Fruit fly (Drosophila melanogaster) whole organism, embryonic: ENCODE results near the gene Shc.
A peak's percentile ranks its signal among the peaks of the same experiment; 100 is the strongest.

Source experiments
- Asciz ChIP-seq: fragments of 200-800 bp; sonication (Bioruptor generic); optimal IDR thresholded peaks from 2 replicates; lab custom pipeline; 2017; ENCODE audit warnings: missing biosample characterization, mild to moderate bottlenecking, missing genetic modification characterization, missing genetic modification reagents
- Blimp-1 ChIP-seq: fragments of 200-800 bp; sonication (Bioruptor generic); optimal IDR thresholded peaks from 3 replicates; lab custom pipeline; 2018; ENCODE audit warnings: missing biosample characterization, missing genetic modification characterization, mild to moderate bottlenecking, moderate library complexity, missing genetic modification reagents
- CG10147 ChIP-seq: fragments of 200-800 bp; sonication (Bioruptor generic); optimal IDR thresholded peaks from 2 replicates; lab custom pipeline; 2019; ENCODE audit warnings: missing biosample characterization, mild to moderate bottlenecking, missing genetic modification characterization, moderate library complexity
- CG10267 ChIP-seq: fragments of 200-800 bp; sonication (Bioruptor generic); optimal IDR thresholded peaks from 2 replicates; lab custom pipeline; 2018; ENCODE audit warnings: missing biosample characterization, mild to moderate bottlenecking, missing genetic modification characterization, moderate library complexity
- CG10543 ChIP-seq: fragments of 200-800 bp; sonication (Bioruptor generic); optimal IDR thresholded peaks from 3 replicates; lab custom pipeline; 2017; ENCODE audit warnings: missing biosample characterization, mild to moderate bottlenecking, missing genetic modification characterization, moderate library complexity
- CG12071 ChIP-seq: fragments of 200-800 bp; sonication (Bioruptor generic); optimal IDR thresholded peaks from 3 replicates; lab custom pipeline; 2018; ENCODE audit warnings: missing biosample characterization, mild to moderate bottlenecking, missing genetic modification characterization
- CG12236 ChIP-seq: fragments of 200-800 bp; sonication (Bioruptor generic); optimal IDR thresholded peaks from 2 replicates; lab custom pipeline; 2016; ENCODE audit warnings: missing biosample characterization, missing genetic modification characterization
- CG13775 ChIP-seq: fragments of 200-800 bp; sonication (Bioruptor generic); optimal IDR thresholded peaks from 3 replicates; lab custom pipeline; 2017; ENCODE audit warnings: missing biosample characterization, mild to moderate bottlenecking, missing genetic modification characterization
- CG15514 ChIP-seq: fragments of 200-800 bp; sonication (Bioruptor generic); optimal IDR thresholded peaks from 3 replicates; lab custom pipeline; 2017; ENCODE audit warnings: missing biosample characterization, missing genetic modification characterization, mild to moderate bottlenecking, moderate library complexity, missing genetic modification reagents
- CG16815 ChIP-seq: fragments of 200-800 bp; sonication (Bioruptor generic); optimal IDR thresholded peaks from 3 replicates; lab custom pipeline; 2017; ENCODE audit warnings: missing biosample characterization, mild to moderate bottlenecking, missing genetic modification characterization
- CG17361 ChIP-seq: fragments of 200-800 bp; sonication (Bioruptor generic); IDR thresholded peaks from 3 replicates; pipeline ENCODE4 v1.3.6; 2022; ENCODE audit warnings: missing biosample characterization, missing genetic modification characterization
- CG2712 ChIP-seq: fragments of 200-800 bp; optimal IDR thresholded peaks from 3 replicates; lab custom pipeline; 2019; ENCODE audit warnings: missing biosample characterization, mild to moderate bottlenecking, missing genetic modification characterization, moderate library complexity
- CG30403 ChIP-seq: fragments of 200-800 bp; sonication (Bioruptor generic); optimal IDR thresholded peaks from 3 replicates; lab custom pipeline; 2016; ENCODE audit warnings: missing biosample characterization, missing genetic modification characterization
- CG32532 ChIP-seq: fragments of 200-800 bp; sonication (Bioruptor generic); IDR thresholded peaks from 2 replicates; pipeline ENCODE4 v1.3.6; 2022; ENCODE audit warnings: missing biosample characterization, missing genetic modification characterization
- CG3726 ChIP-seq: fragments of 200-800 bp; sonication (Bioruptor generic); IDR thresholded peaks from 3 replicates; pipeline ENCODE4, ENCODE4 v1.3.6; 2022; ENCODE audit warnings: missing biosample characterization, missing genetic modification characterization
- CG4360 ChIP-seq: fragments of 200-800 bp; sonication (Bioruptor generic); IDR thresholded peaks from 2 replicates; pipeline ENCODE4 v1.3.6; 2022; ENCODE audit warnings: missing biosample characterization, missing genetic modification characterization
- CG4424 ChIP-seq: fragments of 200-800 bp; sonication (Bioruptor generic); optimal IDR thresholded peaks from 3 replicates; lab custom pipeline; 2016; ENCODE audit warnings: missing biosample characterization, missing genetic modification characterization
- CG6791 ChIP-seq: fragments of 200-800 bp; sonication (Bioruptor generic); IDR thresholded peaks from 3 replicates; pipeline ENCODE4 v1.3.6; 2022; ENCODE audit warnings: missing biosample characterization, missing genetic modification characterization; ENCODE audit not compliant: partially characterized antibody
- CG6854 ChIP-seq: fragments of 200-800 bp; sonication (Bioruptor generic); optimal IDR thresholded peaks from 3 replicates; lab custom pipeline; 2017; ENCODE audit warnings: missing biosample characterization, mild to moderate bottlenecking, missing genetic modification characterization
- CG7372 ChIP-seq: fragments of 200-800 bp; sonication (Bioruptor generic); IDR thresholded peaks from 2 replicates; pipeline ENCODE4 v1.3.6; 2022; ENCODE audit warnings: missing biosample characterization, missing genetic modification characterization
- CG8388 ChIP-seq: fragments of 200-800 bp; sonication (Bioruptor generic); optimal IDR thresholded peaks from 2 replicates; lab custom pipeline; 2019; ENCODE audit warnings: missing biosample characterization, mild to moderate bottlenecking, missing genetic modification characterization, moderate library complexity
- CG8944 ChIP-seq: fragments of 200-800 bp; sonication (Bioruptor generic); optimal IDR thresholded peaks from 3 replicates; lab custom pipeline; 2016; ENCODE audit warnings: missing biosample characterization, missing genetic modification characterization
- CG9727 ChIP-seq: fragments of 200-800 bp; sonication (Bioruptor generic); optimal IDR thresholded peaks from 3 replicates; lab custom pipeline; 2017; ENCODE audit warnings: missing biosample characterization, mild to moderate bottlenecking, missing genetic modification characterization
- D19A ChIP-seq: fragments of 200-800 bp; optimal IDR thresholded peaks from 3 replicates; lab custom pipeline; 2019; ENCODE audit warnings: missing biosample characterization, mild to moderate bottlenecking, missing genetic modification characterization, moderate library complexity
- Doc3 ChIP-seq: fragments of 200-800 bp; sonication (Bioruptor generic); IDR thresholded peaks from 3 replicates; pipeline ENCODE4 v1.3.6; 2022; ENCODE audit warnings: missing biosample characterization, missing genetic modification characterization; ENCODE audit not compliant: partially characterized antibody
- Hr51 ChIP-seq, 2 experiments: fragments of 200-800 bp; sonication (Bioruptor generic); optimal IDR thresholded peaks; 2 replicates in 1 of 2; 3 replicates in 1 of 2; lab custom pipeline; 2016 to 2018; ENCODE audit warnings: missing biosample characterization in 2 of 2, missing genetic modification characterization in 2 of 2, mild to moderate bottlenecking in 1 of 2, moderate library complexity in 1 of 2
- Med ChIP-seq: fragments of 200-800 bp; sonication (Bioruptor generic); peaks from one replicate; lab custom pipeline; 2016; ENCODE audit warnings: missing biosample characterization, missing genetic modification characterization, mild to moderate bottlenecking, inconsistent platforms, moderate library complexity
- Meics ChIP-seq: fragments of 200-800 bp; sonication (Bioruptor generic); optimal IDR thresholded peaks from 2 replicates; lab custom pipeline; 2017; ENCODE audit warnings: missing biosample characterization, mild to moderate bottlenecking, missing genetic modification characterization
- Xbp1 ChIP-seq: fragments of 200-800 bp; sonication (Bioruptor generic); optimal IDR thresholded peaks from 3 replicates; lab custom pipeline; 2016; ENCODE audit warnings: missing biosample characterization, mild to moderate bottlenecking, missing genetic modification characterization
- Xrp1 ChIP-seq: fragments of 200-800 bp; sonication (Bioruptor generic); IDR thresholded peaks from 2 replicates; pipeline ENCODE4 v1.3.6; 2022; ENCODE audit warnings: missing biosample characterization, missing genetic modification characterization
- ab ChIP-seq: fragments of 200-800 bp; sonication (Bioruptor generic); optimal IDR thresholded peaks from 2 replicates; lab custom pipeline; 2016; ENCODE audit warnings: missing biosample characterization, missing genetic modification characterization
- br ChIP-seq: fragments of >200 bp; optimal IDR thresholded peaks from 2 replicates; lab custom pipeline; 2017
- bsh ChIP-seq, 2 experiments: fragments of 200-800 bp; sonication (Bioruptor generic); optimal IDR thresholded peaks; 2 replicates each; lab custom pipeline; 2017 to 2018; ENCODE audit warnings: mild to moderate bottlenecking in 2 of 2, missing biosample characterization in 2 of 2, missing genetic modification characterization in 2 of 2, moderate library complexity in 1 of 2
- cwo ChIP-seq: fragments of 200-800 bp; sonication (Bioruptor generic); optimal IDR thresholded peaks from 3 replicates; lab custom pipeline; 2017; ENCODE audit warnings: missing biosample characterization, missing genetic modification characterization, mild to moderate bottlenecking, moderate library complexity, missing genetic modification reagents
- dmrt99B ChIP-seq: fragments of 200-800 bp; sonication (Bioruptor generic); optimal IDR thresholded peaks from 2 replicates; lab custom pipeline; 2018; ENCODE audit warnings: missing biosample characterization, mild to moderate bottlenecking, missing genetic modification characterization, moderate library complexity
- fd96Cb ChIP-seq: fragments of 200-800 bp; sonication (Bioruptor generic); optimal IDR thresholded peaks from 2 replicates; lab custom pipeline; 2018; ENCODE audit warnings: missing biosample characterization, mild to moderate bottlenecking, missing genetic modification characterization, moderate library complexity
- ftz-f1 ChIP-seq: fragments of 200-800 bp; sonication (Bioruptor generic); optimal IDR thresholded peaks from 2 replicates; lab custom pipeline; 2016; ENCODE audit warnings: missing biosample characterization, missing genetic modification characterization
- gcm ChIP-seq: fragments of 200-800 bp; sonication (Bioruptor generic); optimal IDR thresholded peaks from 2 replicates; lab custom pipeline; 2019; ENCODE audit warnings: missing biosample characterization, mild to moderate bottlenecking, missing genetic modification characterization, moderate library complexity
- hkb ChIP-seq, 2 experiments: fragments of 200-800 bp in 1 of 2; fragments of >200 bp in 1 of 2; sonication (Bioruptor generic) in 1 of 2; IDR thresholded peaks in 1 of 2; optimal IDR thresholded peaks in 1 of 2; 2 replicates each; pipeline versions ENCODE4 v1.3.6 to Lab custom; 2017 to 2022; ENCODE audit warnings: missing biosample characterization in 1 of 2, missing genetic modification characterization in 1 of 2
- nom ChIP-seq: fragments of 200-800 bp; sonication (Bioruptor generic); optimal IDR thresholded peaks from 2 replicates; lab custom pipeline; 2017; ENCODE audit warnings: missing biosample characterization, missing genetic modification characterization, mild to moderate bottlenecking, moderate library complexity, missing genetic modification reagents
- oc ChIP-seq: fragments of 200-800 bp; sonication (Bioruptor generic); optimal IDR thresholded peaks from 2 replicates; lab custom pipeline; 2018; ENCODE audit warnings: missing biosample characterization, mild to moderate bottlenecking, missing genetic modification characterization, moderate library complexity
- phol ChIP-seq: fragments of 200-800 bp; sonication (Bioruptor generic); optimal IDR thresholded peaks from 3 replicates; lab custom pipeline; 2018; ENCODE audit warnings: missing biosample characterization, mild to moderate bottlenecking, missing genetic modification characterization, moderate library complexity
- slou ChIP-seq: fragments of 200-800 bp; sonication (Bioruptor generic); optimal IDR thresholded peaks from 3 replicates; lab custom pipeline; 2016; ENCODE audit warnings: missing biosample characterization, missing genetic modification characterization
- ssp ChIP-seq: fragments of 200-800 bp; sonication (Bioruptor generic); IDR thresholded peaks from 2 replicates; pipeline ENCODE4 v1.3.6; 2022; ENCODE audit warnings: missing biosample characterization, missing genetic modification characterization
- unpg ChIP-seq: fragments of 200-800 bp; sonication (Bioruptor generic); optimal IDR thresholded peaks from 3 replicates; lab custom pipeline; 2018; ENCODE audit warnings: missing biosample characterization, mild to moderate bottlenecking, missing genetic modification characterization, moderate library complexity
- zf30C ChIP-seq: fragments of 200-800 bp; sonication (Bioruptor generic); optimal IDR thresholded peaks from 3 replicates; lab custom pipeline; 2018; ENCODE audit warnings: missing biosample characterization, mild to moderate bottlenecking, missing genetic modification characterization

Gene Shc

DNA sequence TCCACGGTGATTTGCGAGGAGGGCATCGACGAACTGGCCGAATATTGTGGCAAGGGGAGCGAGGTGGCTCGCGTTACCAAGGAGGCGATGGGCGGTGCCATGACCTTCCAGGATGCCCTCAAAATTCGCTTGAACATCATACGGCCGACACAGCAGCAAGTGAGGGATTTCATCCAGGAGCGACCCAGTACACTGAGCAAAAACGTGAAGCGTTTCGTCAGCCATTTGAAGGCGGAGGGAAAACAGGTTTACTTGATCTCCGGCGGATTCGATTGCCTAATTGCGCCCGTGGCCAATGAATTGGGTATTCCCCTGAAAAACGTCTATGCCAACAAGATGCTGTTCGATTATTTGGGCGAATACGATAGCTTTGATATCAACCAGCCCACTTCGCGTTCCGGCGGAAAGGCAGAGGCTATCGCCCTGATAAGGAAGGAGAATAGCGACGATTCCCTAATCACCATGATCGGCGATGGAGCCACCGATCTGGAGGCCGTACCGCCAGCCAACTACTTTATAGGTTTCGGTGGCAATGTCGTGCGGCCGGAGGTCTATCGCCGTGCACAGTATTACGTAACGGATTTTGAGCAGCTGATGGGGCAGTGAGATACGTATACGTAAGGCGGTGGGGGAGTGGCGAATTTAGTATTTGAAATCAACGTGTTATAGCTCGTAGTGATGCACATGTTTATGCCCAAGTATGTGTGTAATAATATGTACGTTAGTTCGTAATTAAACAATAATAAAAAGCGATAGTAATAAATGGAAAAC, 2.9 kb upstream of the Shc start (continued):
- no peak for TF ChIP-seq ab (GFP tag; lab: Kevin White, UChicago)
- TF ChIP-seq CG6791, result no peak
- TF ChIP-seq CG12236 (GFP tag; lab: Kevin White, UChicago), result no peak

DNA sequence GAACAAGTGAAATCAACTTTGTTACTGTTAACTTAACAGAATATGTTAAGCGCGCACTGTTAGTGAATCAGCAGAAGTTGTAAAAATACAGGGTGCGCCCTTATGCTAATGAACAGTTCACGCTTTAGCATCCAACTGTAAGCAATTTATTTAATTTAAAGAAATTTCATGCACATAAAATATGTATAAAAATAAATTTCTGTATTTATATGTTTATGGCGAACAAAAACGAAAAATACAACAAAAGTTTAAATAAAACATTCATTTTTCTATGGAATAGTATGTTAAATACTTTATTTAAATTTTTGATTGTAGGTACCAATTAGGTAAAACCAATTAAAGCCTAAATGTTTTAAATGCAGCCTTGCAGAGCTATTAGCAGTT, 2.3 kb upstream of the Shc start:
- TF ChIP-seq unpg (GFP tag; lab: Kevin White, UChicago) (peak; percentile 65), CG6854 (peak; percentile 18), CG30403 (GFP tag; lab: Kevin White, UChicago) (peak; percentile 28), Xbp1 (GFP tag; lab: Kevin White, UChicago) (peak; percentile 16), CG17361 (GFP tag; lab: Robert Waterston, UW) (peak; percentile 47; the same call in 2 of the 3 replicates), Med (GFP tag; lab: Kevin White, UChicago) (peak; percentile 62), bsh (GFP tag; optimal IDR thresholded peaks at IDR 0.05; lab: Kevin White, UChicago) (peak in 1 of 2 experiments; percentile 61), Meics (GFP tag; lab: Kevin White, UChicago) (peak; percentile 59), CG13775 (GFP tag; lab: Kevin White, UChicago) (peak; percentile 20), CG10543 (no peak), dmrt99B (tag; lab: Kevin White, UChicago) (peak; percentile 23), CG4424 (GFP tag; lab: Kevin White, UChicago) (peak; percentile 17), CG10267 (tag; lab: Kevin White, UChicago) (peak; percentile 41), nom (GFP tag; lab: Kevin White, UChicago) (peak; percentile 6), CG8944 (GFP tag; lab: Kevin White, UChicago) (no peak), CG2712 (tag; lab: Kevin White, UChicago) (peak; percentile 57), CG4360 (GFP tag; lab: Robert Waterston, UW) (no peak), CG8388 (GFP tag; lab: Kevin White, UChicago) (peak; percentile 52), CG7372 (GFP tag; lab: Robert Waterston, UW) (0 out of 2 replicates have a peak, but pooled peaks have one; percentile 12), CG9727 (GFP tag; lab: Kevin White, UChicago) (peak; percentile 48), CG32532 (peak; percentile 66; the same call in 1 of the 2 replicates), br (lab: Kevin White, UChicago) (no peak), Hr51 (GFP tag; optimal IDR thresholded peaks at IDR 0.05; lab: Kevin White, UChicago) (peak in 1 of 2 experiments; percentile 71), Asciz (GFP tag; lab: Kevin White, UChicago) (peak; percentile 15), ssp (no peak), CG3726 (GFP tag; lab: Robert Waterston, UW) (no peak), CG16815 (GFP tag; lab: Kevin White, UChicago) (no peak), gcm (GFP tag; lab: Kevin White, UChicago) (peak; percentile 33), fd96Cb (tag; lab: Kevin White, UChicago) (no peak), CG10147 (peak; percentile 22), Doc3 (GFP tag; lab: Robert Waterston, UW) (no peak), slou (GFP tag; lab: Kevin White, UChicago) (no peak), oc (tag; lab: Kevin White, UChicago) (no peak), hkb (optimal IDR thresholded peaks at IDR 0.05; lab: Kevin White, UChicago) (no peak), hkb (GFP tag; IDR thresholded peaks at IDR 0.05; lab: Robert Waterston, UW) (peak; percentile 45), Blimp-1 (peak; percentile 52), cwo (GFP tag; lab: Kevin White, UChicago) (peak; percentile 15), zf30C (no peak), phol (tag; lab: Kevin White, UChicago) (peak; percentile 32), ftz-f1 (GFP tag; lab: Kevin White, UChicago) (no peak), CG12071 (GFP tag; lab: Kevin White, UChicago) (peak; percentile 5), Xrp1 (GFP tag; lab: Robert Waterston, UW) (0 out of 2 replicates have a peak, but pooled peaks have one; percentile 21), D19A (tag; lab: Kevin White, UChicago) (peak; percentile 51), CG15514 (GFP tag; lab: Kevin White, UChicago) (peak; percentile 20)
